Fruit fly (Drosophila melanogaster): ENCODE measurements around the gene CG7990.

Gene CG7990

dm6 chrX:19248426-19249217, 46.8 kb upstream of the CG7990 start, which contains the start of gene Hs3st-B (continued):
- TF ChIP-seq CG10543 (GFP tag; optimal IDR thresholded peaks at IDR 0.05) (no peak), CG12659 (GFP tag; optimal IDR thresholded peaks at IDR 0.05) (no peak), CG13296 (GFP tag; optimal IDR thresholded peaks at IDR 0.05) (no peak), slou (GFP tag; optimal IDR thresholded peaks at IDR 0.05) (no peak), dmrt99B (tag; optimal IDR thresholded peaks at IDR 0.05) (no peak), NK7.1 (GFP tag; optimal IDR thresholded peaks at IDR 0.05) (no peak), nerfin-1 (tag; optimal IDR thresholded peaks at IDR 0.05) (peak; percentile 81), Six4 (GFP tag; optimal IDR thresholded peaks at IDR 0.05) (no peak), CG30431 (GFP tag; optimal IDR thresholded peaks at IDR 0.05) (no peak), MTF-1 (GFP tag; optimal IDR thresholded peaks at IDR 0.05; ENCODE audit: borderline replicate concordance) (no peak), Antp (GFP tag; optimal IDR thresholded peaks at IDR 0.05) (no peak), CG16863 (GFP tag; optimal IDR thresholded peaks at IDR 0.05) (no peak), mld (GFP tag; IDR thresholded peaks at IDR 0.05; ENCODE audit: partially characterized antibody) (no peak), YL-1 (GFP tag; optimal IDR thresholded peaks at IDR 0.05) (no peak), vvl (GFP tag; IDR thresholded peaks at IDR 0.05) (no peak; the same call in 1 of the 2 replicates), slp2 (GFP tag; optimal IDR thresholded peaks at IDR 0.05) (no peak), crp (GFP tag; optimal IDR thresholded peaks at IDR 0.05) (no peak), Kr (GFP tag; optimal IDR thresholded peaks at IDR 0.05) (no peak), Jarid2 (GFP tag; optimal IDR thresholded peaks at IDR 0.05) (no peak), Hr39 (optimal IDR thresholded peaks at IDR 0.05) (no peak), br (optimal IDR thresholded peaks at IDR 0.05) (no peak), Bgb (GFP tag; IDR thresholded peaks at IDR 0.05; ENCODE audit: partially characterized antibody) (no peak), CG32772 (GFP tag; IDR thresholded peaks at IDR 0.05) (no peak), Bdp1 (GFP tag; optimal IDR thresholded peaks at IDR 0.05) (no peak), CG11247 (GFP tag; IDR thresholded peaks at IDR 0.05) (no peak), MESR4 (GFP tag; optimal IDR thresholded peaks at IDR 0.05) (no peak), CG10267 (tag; optimal IDR thresholded peaks at IDR 0.05) (no peak), CG16813 (GFP tag; IDR thresholded peaks at IDR 0.05; ENCODE audit: partially characterized antibody) (no peak), gfzf (GFP tag; optimal IDR thresholded peaks at IDR 0.05) (no peak), CG31441 (GFP tag; IDR thresholded peaks at IDR 0.05) (no peak), CG13424 (tag; optimal IDR thresholded peaks at IDR 0.05) (no peak), CG6175 (GFP tag; IDR thresholded peaks at IDR 0.05) (no peak), wor (GFP tag; IDR thresholded peaks at IDR 0.05) (no peak), CG6854 (GFP tag; optimal IDR thresholded peaks at IDR 0.05) (peak; percentile 12), CG4282 (GFP tag; optimal IDR thresholded peaks at IDR 0.05) (no peak), CG5953 (GFP tag; IDR thresholded peaks at IDR 0.05) (no peak), CG18764 (GFP tag; optimal IDR thresholded peaks at IDR 0.05) (no peak), CG10274 (GFP tag; optimal IDR thresholded peaks at IDR 0.05) (no peak), Hr51 (GFP tag; optimal IDR thresholded peaks at IDR 0.05) (no peak), CG13894 (tag; optimal IDR thresholded peaks at IDR 0.05) (no peak), Ets65A (GFP tag) (peak; percentile 87), CG11695 (GFP tag; IDR thresholded peaks at IDR 0.05) (0 out of 3 replicates have a peak, but pooled peaks have one; percentile 40), CG15011 (GFP tag; optimal IDR thresholded peaks at IDR 0.05) (no peak), inv (GFP tag; IDR thresholded peaks at IDR 0.05; ENCODE audit: partially characterized antibody) (no peak), Chrac-16 (GFP tag; optimal IDR thresholded peaks at IDR 0.05) (no peak), Hr3 (GFP tag; optimal IDR thresholded peaks at IDR 0.05) (no peak), CG17802 (tag; optimal IDR thresholded peaks at IDR 0.05) (no peak), slbo (GFP tag; IDR thresholded peaks at IDR 0.05) (0 out of 2 replicates have a peak, but pooled peaks have one; percentile 31), gcm (GFP tag; optimal IDR thresholded peaks at IDR 0.05) (no peak), PHDP (tag; optimal IDR thresholded peaks at IDR 0.05) (no peak)

All from whole organism, embryonic.